Worm (Caenorhabditis elegans) whole organism, L2 larva: ENCODE measurements around the gene F40H3.1.

Experiments used
- lin-39 ChIP-seq: fragments of 150-350 bp; optimal IDR thresholded peaks from 2 replicates; lab custom pipeline; 2014; ENCODE audit warnings: missing biosample characterization, missing genetic modification reagents, missing genetic modification characterization
- mab-5 ChIP-seq: fragments of 150-350 bp; optimal IDR thresholded peaks from 2 replicates; lab custom pipeline; 2014; ENCODE audit warnings: missing biosample characterization, missing genetic modification characterization
- nhr-237 ChIP-seq: fragments of 150-350 bp; optimal IDR thresholded peaks from 2 replicates; lab custom pipeline; 2014; ENCODE audit warnings: missing biosample characterization, missing genetic modification characterization
- skn-1 ChIP-seq: sonication (generic microtip); optimal IDR thresholded peaks from 2 replicates; lab custom pipeline; 2017; ENCODE audit warnings: missing biosample characterization, missing genetic modification characterization

DNA sequence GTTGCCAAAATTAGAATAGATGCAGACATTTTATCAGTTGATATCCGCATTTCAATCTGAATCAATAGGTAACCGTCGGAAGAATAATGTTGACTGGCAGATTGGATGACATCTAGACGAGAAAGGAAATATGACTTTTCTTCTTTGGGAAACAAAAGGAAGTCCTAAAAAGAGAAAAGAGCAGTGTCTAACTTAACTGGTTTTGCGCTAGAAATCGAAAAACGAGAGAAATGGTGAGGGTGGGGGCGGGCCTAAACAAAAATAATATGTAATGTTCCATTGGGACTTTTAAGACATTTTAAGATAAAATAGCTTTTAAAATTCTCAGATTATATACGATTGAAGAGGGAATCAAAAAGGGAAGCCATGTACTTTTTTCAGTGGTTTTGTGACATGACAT, 18.6 kb upstream of the F40H3.1 start, which contains the start of gene exp-1:
- TF ChIP-seq lin-39 (tag; lab: Kevin White, UChicago) (no peak), skn-1 (tag; lab: Kevin White, UChicago) (no peak), nhr-237 (tag; lab: Kevin White, UChicago) (no peak), mab-5 (tag; lab: Kevin White, UChicago) (no peak)
